Fruit fly (Drosophila melanogaster) whole organism, adult: ENCODE results near the gene pod1.

ENCODE experiments used
- CG11617 ChIP-seq: fragments of 200-800 bp; sonication (Bioruptor generic); optimal IDR thresholded peaks from 2 replicates; lab custom pipeline; 2017; ENCODE audit warnings: mild to moderate bottlenecking, missing biosample characterization, missing genetic modification reagents, missing genetic modification characterization
- CG12768 ChIP-seq: fragments of 200-800 bp; sonication (Bioruptor generic); optimal IDR thresholded peaks from 2 replicates; lab custom pipeline; 2017; ENCODE audit warnings: missing biosample characterization, missing genetic modification characterization, mild to moderate bottlenecking, moderate library complexity, missing genetic modification reagents
- CG14711 ChIP-seq: fragments of 200-800 bp; sonication (Bioruptor generic); optimal IDR thresholded peaks from 2 replicates; lab custom pipeline; 2018; ENCODE audit warnings: missing biosample characterization, mild to moderate bottlenecking, missing genetic modification characterization, moderate library complexity
- CG1620 ChIP-seq: fragments of 200-800 bp; sonication (Bioruptor generic); optimal IDR thresholded peaks from 2 replicates; lab custom pipeline; 2016; ENCODE audit warnings: missing biosample characterization, missing genetic modification characterization
- CG33017 ChIP-seq: fragments of 200-800 bp; sonication (Bioruptor generic); optimal IDR thresholded peaks from 2 replicates; lab custom pipeline; 2018; ENCODE audit warnings: missing biosample characterization, mild to moderate bottlenecking, missing genetic modification characterization, moderate library complexity
- CG5204 ChIP-seq: fragments of 200-800 bp; sonication (Bioruptor generic); optimal IDR thresholded peaks from 2 replicates; lab custom pipeline; 2016; ENCODE audit warnings: missing biosample characterization, missing genetic modification characterization
- CG7045 ChIP-seq: fragments of 200-800 bp; sonication (Bioruptor generic); optimal IDR thresholded peaks from 2 replicates; lab custom pipeline; 2017; ENCODE audit warnings: missing biosample characterization, mild to moderate bottlenecking, missing genetic modification characterization
- CG7101 ChIP-seq: fragments of 200-800 bp; sonication (Bioruptor generic); optimal IDR thresholded peaks from 2 replicates; lab custom pipeline; 2018; ENCODE audit warnings: missing biosample characterization, mild to moderate bottlenecking, missing genetic modification characterization, moderate library complexity
- Clk ChIP-seq: fragments of 200-800 bp; sonication (Bioruptor generic); optimal IDR thresholded peaks from 2 replicates; lab custom pipeline; 2017; ENCODE audit warnings: missing biosample characterization, missing genetic modification characterization
- Crg-1 ChIP-seq: fragments of 200-800 bp; sonication (Bioruptor generic); optimal IDR thresholded peaks from 2 replicates; lab custom pipeline; 2016; ENCODE audit warnings: missing biosample characterization, missing genetic modification characterization
- Hr96 ChIP-seq: fragments of 200-800 bp; sonication (Bioruptor generic); optimal IDR thresholded peaks from 2 replicates; lab custom pipeline; 2016; ENCODE audit warnings: missing biosample characterization, missing genetic modification characterization
- Mnt ChIP-seq: fragments of 200-800 bp; sonication (Bioruptor generic); optimal IDR thresholded peaks from 2 replicates; lab custom pipeline; 2016; ENCODE audit warnings: missing biosample characterization, mild to moderate bottlenecking, missing genetic modification characterization
- bab1 ChIP-seq: fragments of 200-800 bp; sonication (Bioruptor generic); optimal IDR thresholded peaks from 3 replicates; lab custom pipeline; 2019; ENCODE audit warnings: missing biosample characterization, mild to moderate bottlenecking, missing genetic modification characterization, moderate library complexity
- cic ChIP-seq: fragments of 200-800 bp; sonication (Bioruptor generic); optimal IDR thresholded peaks from 2 replicates; lab custom pipeline; 2017; ENCODE audit warnings: missing biosample characterization, mild to moderate bottlenecking, missing genetic modification characterization, moderate library complexity
- cnc ChIP-seq, 2 experiments: fragments of >200 bp; optimal IDR thresholded peaks; 2 replicates each; lab custom pipeline; 2017
- kay ChIP-seq: fragments of 200-800 bp; sonication (Bioruptor generic); peaks from one replicate; lab custom pipeline; 2016; ENCODE audit warnings: missing biosample characterization, missing genetic modification characterization, borderline replicate concordance
- ovo ChIP-seq: fragments of 200-800 bp; sonication (Bioruptor generic); optimal IDR thresholded peaks from 2 replicates; lab custom pipeline; 2016; ENCODE audit warnings: missing biosample characterization, missing genetic modification characterization
- pad ChIP-seq: fragments of 200-800 bp; sonication (Bioruptor generic); optimal IDR thresholded peaks from 3 replicates; lab custom pipeline; 2017; ENCODE audit warnings: missing biosample characterization, missing genetic modification characterization, mild to moderate bottlenecking, moderate library complexity, missing genetic modification reagents
- tj ChIP-seq: fragments of 200-800 bp; sonication (Bioruptor generic); optimal IDR thresholded peaks from 3 replicates; lab custom pipeline; 2017; ENCODE audit warnings: missing biosample characterization, mild to moderate bottlenecking, missing genetic modification characterization, moderate library complexity
- toe ChIP-seq: fragments of 200-800 bp; sonication (Bioruptor generic); optimal IDR thresholded peaks from 2 replicates; lab custom pipeline; 2016; ENCODE audit warnings: missing biosample characterization, missing genetic modification characterization

pod1 gene

dm6 chrX:6804485-6805295 lies 1.2 kb downstream of the pod1 start:
- TF ChIP-seq CG7101 (tag; lab: Kevin White, UChicago) (peak; percentile 93), CG5204 (GFP tag; lab: Kevin White, UChicago) (peak; percentile 72), pad (GFP tag; lab: Kevin White, UChicago) (peak; percentile 84), cnc (optimal IDR thresholded peaks at IDR 0.05; lab: Kevin White, UChicago) (no peak), ovo (GFP tag; lab: Kevin White, UChicago) (peak; percentile 80), CG1620 (GFP tag; lab: Kevin White, UChicago) (no peak), cic (peak; percentile 3), tj (GFP tag; lab: Kevin White, UChicago) (peak; percentile 38), Clk (GFP tag; lab: Kevin White, UChicago) (peak; percentile 42), Crg-1 (GFP tag; lab: Kevin White, UChicago) (peak; percentile 80), CG33017 (tag; lab: Kevin White, UChicago) (peak; percentile 90), toe (peak; percentile 64), CG12768 (GFP tag; lab: Kevin White, UChicago) (peak; percentile 64), CG14711 (tag; lab: Kevin White, UChicago) (peak; percentile 81), CG7045 (GFP tag; lab: Kevin White, UChicago) (peak; percentile 42), Mnt (GFP tag; lab: Kevin White, UChicago) (peak; percentile 71), kay (no peak), CG11617 (GFP tag; lab: Kevin White, UChicago) (peak; percentile 71), Hr96 (peak; percentile 66), bab1 (GFP tag; lab: Kevin White, UChicago) (peak; percentile 89)

dm6 chrX:6805404-6805803 lies 1.9 kb downstream of the pod1 start:
- no peak for TF ChIP-seq bab1 (GFP tag; lab: Kevin White, UChicago)
- TF ChIP-seq toe, result no peak

dm6 chrX:6813678-6814077 lies 10.2 kb downstream of the pod1 start, which contains the start of gene iav:
Gene iav, plus strand, starts transcription at chrX:6813978.
- TF ChIP-seq CG7101 (tag; lab: Kevin White, UChicago), result no peak
- no peak for TF ChIP-seq CG1620 (GFP tag; lab: Kevin White, UChicago)
- TF ChIP-seq CG14711 (tag; lab: Kevin White, UChicago), result no peak
- no peak for TF ChIP-seq kay
- no peak for TF ChIP-seq tj (GFP tag; lab: Kevin White, UChicago)
- no peak for TF ChIP-seq CG12768 (GFP tag; lab: Kevin White, UChicago)
- no peak for TF ChIP-seq CG11617 (GFP tag; lab: Kevin White, UChicago)
- TF ChIP-seq toe, result no peak
- TF ChIP-seq Hr96, result no peak
- TF ChIP-seq bab1 (GFP tag; lab: Kevin White, UChicago), result no peak

- no peak for TF ChIP-seq cnc (optimal IDR thresholded peaks at IDR 0.05; lab: Kevin White, UChicago)
- TF ChIP-seq Hr96, result no peak
- TF ChIP-seq bab1 (GFP tag; lab: Kevin White, UChicago), result peak; percentile 59
- no peak for TF ChIP-seq kay
- TF ChIP-seq CG1620 (GFP tag; lab: Kevin White, UChicago), result no peak
- no peak for TF ChIP-seq CG11617 (GFP tag; lab: Kevin White, UChicago)
- TF ChIP-seq CG7045 (GFP tag; lab: Kevin White, UChicago), result no peak
- peak; percentile 9 for TF ChIP-seq cic
- no peak for TF ChIP-seq CG33017 (tag; lab: Kevin White, UChicago)
- no peak for TF ChIP-seq pad (GFP tag; lab: Kevin White, UChicago)
- TF ChIP-seq CG5204 (GFP tag; lab: Kevin White, UChicago), result no peak
- TF ChIP-seq Crg-1 (GFP tag; lab: Kevin White, UChicago), result no peak
- peak; percentile 66 for TF ChIP-seq Mnt (GFP tag; lab: Kevin White, UChicago)
- TF ChIP-seq CG14711 (tag; lab: Kevin White, UChicago), result no peak
- no peak for TF ChIP-seq toe
- TF ChIP-seq tj (GFP tag; lab: Kevin White, UChicago), result peak; percentile 9
- TF ChIP-seq ovo (GFP tag; lab: Kevin White, UChicago), result no peak
- peak; percentile 12 for TF ChIP-seq CG7101 (tag; lab: Kevin White, UChicago)
- no peak for TF ChIP-seq Clk (GFP tag; lab: Kevin White, UChicago)
- TF ChIP-seq CG12768 (GFP tag; lab: Kevin White, UChicago), result no peak
These were observed 17.2 kb downstream of the pod1 start, which contains the start of the genes Nf-YC and xit for dm6 chrX:6820703-6821102. Gene Nf-YC, minus strand, starts transcription at chrX:6820919. Gene xit, plus strand, starts transcription at chrX:6821016.

dm6 chrX:6822904-6823303 lies 19.4 kb downstream of the pod1 start, which contains the start of gene Atx-1:
Gene Atx-1, plus strand, starts transcription at chrX:6823204.
- no peak for TF ChIP-seq CG33017 (tag; lab: Kevin White, UChicago)
- TF ChIP-seq CG7045 (GFP tag; lab: Kevin White, UChicago), result no peak
- no peak for TF ChIP-seq CG1620 (GFP tag; lab: Kevin White, UChicago)
- no peak for TF ChIP-seq Hr96
- no peak for TF ChIP-seq CG12768 (GFP tag; lab: Kevin White, UChicago)
- TF ChIP-seq CG7101 (tag; lab: Kevin White, UChicago), result no peak
- no peak for TF ChIP-seq CG5204 (GFP tag; lab: Kevin White, UChicago)
- no peak for TF ChIP-seq CG11617 (GFP tag; lab: Kevin White, UChicago)
- TF ChIP-seq toe, result no peak

dm6 chrX:6824203-6824602 lies 20.7 kb downstream of the pod1 start, which contains the start of gene nonC:
Gene nonC, plus strand, starts transcription at chrX:6824496.
- TF ChIP-seq CG1620 (GFP tag; lab: Kevin White, UChicago) (peak; percentile 6), CG7045 (GFP tag; lab: Kevin White, UChicago) (no peak), pad (GFP tag; lab: Kevin White, UChicago) (peak; percentile 24), ovo (GFP tag; lab: Kevin White, UChicago) (no peak), cic (no peak), CG5204 (GFP tag; lab: Kevin White, UChicago) (no peak), Mnt (GFP tag; lab: Kevin White, UChicago) (peak; percentile 21), Hr96 (no peak), CG11617 (GFP tag; lab: Kevin White, UChicago) (no peak), bab1 (GFP tag; lab: Kevin White, UChicago) (peak; percentile 65), Crg-1 (GFP tag; lab: Kevin White, UChicago) (no peak)
